Fruit fly (Drosophila melanogaster) whole organism, embryonic: ENCODE data around the gene Cp7Fa.

Source experiments
- Aef1 ChIP-seq: fragments of 200-800 bp; sonication (Bioruptor generic); IDR thresholded peaks from 3 replicates; pipeline ENCODE4 v1.3.6; 2022; ENCODE audit warnings: missing biosample characterization, missing genetic modification characterization
- CG10274 ChIP-seq: fragments of 200-800 bp; sonication (Bioruptor generic); optimal IDR thresholded peaks from 3 replicates; lab custom pipeline; 2017; ENCODE audit warnings: missing biosample characterization, mild to moderate bottlenecking, missing genetic modification characterization
- CG11398 ChIP-seq: fragments of 200-800 bp; sonication (Bioruptor generic); optimal IDR thresholded peaks from 2 replicates; lab custom pipeline; 2016; ENCODE audit warnings: missing biosample characterization, missing genetic modification characterization
- CG11456 ChIP-seq: fragments of 200-800 bp; sonication (Bioruptor generic); IDR thresholded peaks from 3 replicates; pipeline ENCODE4 v1.3.6; 2022; ENCODE audit warnings: missing biosample characterization, missing genetic modification characterization
- CG14050 ChIP-seq: fragments of 200-800 bp; sonication (Bioruptor generic); IDR thresholded peaks from 3 replicates; pipeline ENCODE4 v1.3.6; 2022; ENCODE audit warnings: missing biosample characterization, missing genetic modification characterization
- CG14710 ChIP-seq: fragments of 200-800 bp; sonication (Bioruptor generic); optimal IDR thresholded peaks from 3 replicates; lab custom pipeline; 2019; ENCODE audit warnings: missing biosample characterization, mild to moderate bottlenecking, missing genetic modification characterization, moderate library complexity
- CG17328 ChIP-seq: fragments of 200-800 bp; sonication (Bioruptor generic); IDR thresholded peaks from 2 replicates; pipeline ENCODE4 v1.3.6; 2022; ENCODE audit warnings: missing biosample characterization, missing genetic modification characterization
- CG1792 ChIP-seq: fragments of 200-800 bp; sonication (Bioruptor generic); optimal IDR thresholded peaks from 2 replicates; lab custom pipeline; 2016; ENCODE audit warnings: missing biosample characterization, missing genetic modification characterization
- CG18599 ChIP-seq: fragments of 200-800 bp; sonication (Bioruptor generic); optimal IDR thresholded peaks from 3 replicates; lab custom pipeline; 2017; ENCODE audit warnings: missing biosample characterization, missing genetic modification characterization, mild to moderate bottlenecking, moderate library complexity, missing genetic modification reagents
- CG2129 ChIP-seq: fragments of 200-800 bp; sonication (Bioruptor generic); IDR thresholded peaks from 2 replicates; pipeline ENCODE4 v1.3.6; 2022; ENCODE audit warnings: missing biosample characterization, missing genetic modification characterization; ENCODE audit not compliant: partially characterized antibody
- CG3838 ChIP-seq: fragments of 200-800 bp; sonication (Bioruptor generic); optimal IDR thresholded peaks from 3 replicates; lab custom pipeline; 2016; ENCODE audit warnings: missing biosample characterization, missing genetic modification characterization
- CG3995 ChIP-seq: fragments of 200-800 bp; sonication (Bioruptor generic); optimal IDR thresholded peaks from 3 replicates; lab custom pipeline; 2016; ENCODE audit warnings: missing biosample characterization, missing genetic modification characterization
- CG4424 ChIP-seq: fragments of 200-800 bp; sonication (Bioruptor generic); optimal IDR thresholded peaks from 3 replicates; lab custom pipeline; 2016; ENCODE audit warnings: missing biosample characterization, missing genetic modification characterization
- CG4854 ChIP-seq: fragments of 200-800 bp; sonication (Bioruptor generic); optimal IDR thresholded peaks from 2 replicates; lab custom pipeline; 2016; ENCODE audit warnings: missing biosample characterization, missing genetic modification characterization, inconsistent platforms
- CG5180 ChIP-seq: fragments of 200-800 bp; sonication (Bioruptor generic); optimal IDR thresholded peaks from 3 replicates; lab custom pipeline; 2017; ENCODE audit warnings: missing biosample characterization, missing genetic modification characterization, mild to moderate bottlenecking, moderate library complexity, missing genetic modification reagents
- CG9932 ChIP-seq: fragments of 200-800 bp; sonication (Bioruptor generic); IDR thresholded peaks from 2 replicates; pipeline ENCODE4 v1.3.6; 2022; ENCODE audit warnings: missing biosample characterization, missing genetic modification characterization
- Fer1 ChIP-seq: fragments of 200-800 bp; sonication (Bioruptor generic); optimal IDR thresholded peaks from 2 replicates; lab custom pipeline; 2017; ENCODE audit warnings: missing biosample characterization, mild to moderate bottlenecking, missing genetic modification characterization
- HHEX ChIP-seq: fragments of 200-800 bp; sonication (Bioruptor generic); optimal IDR thresholded peaks from 3 replicates; lab custom pipeline; 2017; ENCODE audit warnings: missing biosample characterization, mild to moderate bottlenecking, missing genetic modification characterization, missing genetic modification reagents
- HLH54F ChIP-seq: fragments of 200-800 bp; sonication (Bioruptor generic); optimal IDR thresholded peaks from 3 replicates; lab custom pipeline; 2016; ENCODE audit warnings: missing biosample characterization, missing genetic modification characterization
- HLHmδ ChIP-seq: fragments of 200-800 bp; sonication (Bioruptor generic); optimal IDR thresholded peaks from 2 replicates; lab custom pipeline; 2018; ENCODE audit warnings: missing biosample characterization, mild to moderate bottlenecking, missing genetic modification characterization, moderate library complexity
- MTF-1 ChIP-seq: fragments of 200-800 bp; sonication (Bioruptor generic); optimal IDR thresholded peaks from 2 replicates; lab custom pipeline; 2018; ENCODE audit warnings: missing biosample characterization, mild to moderate bottlenecking, missing genetic modification characterization, borderline replicate concordance
- Med ChIP-seq: fragments of 200-800 bp; sonication (Bioruptor generic); peaks from one replicate; lab custom pipeline; 2016; ENCODE audit warnings: missing biosample characterization, missing genetic modification characterization, mild to moderate bottlenecking, inconsistent platforms, moderate library complexity
- NfI ChIP-seq: fragments of 200-800 bp; sonication (Bioruptor generic); optimal IDR thresholded peaks from 3 replicates; lab custom pipeline; 2018; ENCODE audit warnings: missing biosample characterization, mild to moderate bottlenecking, missing genetic modification characterization, moderate library complexity
- Rfx ChIP-seq: fragments of 200-800 bp; sonication (Bioruptor generic); IDR thresholded peaks from 2 replicates; pipeline ENCODE4 v1.3.6; 2022; ENCODE audit warnings: missing biosample characterization, missing genetic modification characterization
- al ChIP-seq: fragments of 200-800 bp; sonication (Bioruptor generic); IDR thresholded peaks from 2 replicates; pipeline ENCODE4 v1.3.6; 2022; ENCODE audit warnings: missing biosample characterization, missing genetic modification characterization
- ase ChIP-seq: fragments of 200-800 bp; sonication (Bioruptor generic); IDR thresholded peaks from 3 replicates; pipeline ENCODE4 v1.3.6; 2022; ENCODE audit warnings: missing biosample characterization, missing genetic modification characterization
- cad ChIP-seq: fragments of >200 bp; optimal IDR thresholded peaks from 2 replicates; lab custom pipeline; 2017; ENCODE audit warnings: missing biosample characterization, missing genetic modification characterization
- cato ChIP-seq: fragments of 200-800 bp; sonication (Bioruptor generic); optimal IDR thresholded peaks from 2 replicates; lab custom pipeline; 2016; ENCODE audit warnings: missing biosample characterization, missing genetic modification characterization, borderline replicate concordance
- disco-r ChIP-seq: fragments of 200-800 bp; sonication (Bioruptor generic); optimal IDR thresholded peaks from 2 replicates; lab custom pipeline; 2016; ENCODE audit warnings: missing biosample characterization, missing genetic modification characterization
- dmrt11E ChIP-seq: fragments of 200-800 bp; sonication (Bioruptor generic); optimal IDR thresholded peaks from 3 replicates; lab custom pipeline; 2018; ENCODE audit warnings: missing biosample characterization, mild to moderate bottlenecking, missing genetic modification characterization, moderate library complexity
- en ChIP-seq: fragments of 200-800 bp; sonication (Bioruptor generic); optimal IDR thresholded peaks from 2 replicates; lab custom pipeline; 2016; ENCODE audit warnings: missing biosample characterization, missing genetic modification characterization
- gcm ChIP-seq: fragments of 200-800 bp; sonication (Bioruptor generic); optimal IDR thresholded peaks from 2 replicates; lab custom pipeline; 2019; ENCODE audit warnings: missing biosample characterization, mild to moderate bottlenecking, missing genetic modification characterization, moderate library complexity
- gem ChIP-seq: fragments of 200-800 bp; sonication (Bioruptor generic); optimal IDR thresholded peaks from 2 replicates; lab custom pipeline; 2019; ENCODE audit warnings: missing biosample characterization, mild to moderate bottlenecking, missing genetic modification characterization, moderate library complexity
- gro ChIP-seq: fragments of 200-800 bp; sonication (Bioruptor generic); optimal IDR thresholded peaks from 2 replicates; lab custom pipeline; 2016; ENCODE audit warnings: missing biosample characterization, missing genetic modification characterization
- klu ChIP-seq: fragments of 200-800 bp; sonication (Bioruptor generic); IDR thresholded peaks from 2 replicates; pipeline ENCODE4 v1.3.6; 2022; ENCODE audit warnings: missing biosample characterization, missing genetic modification characterization
- pb ChIP-seq: fragments of 200-800 bp; sonication (Bioruptor generic); optimal IDR thresholded peaks from 3 replicates; lab custom pipeline; 2016; ENCODE audit warnings: missing biosample characterization, missing genetic modification characterization
- ro ChIP-seq: fragments of 200-800 bp; sonication (Bioruptor generic); IDR thresholded peaks from 2 replicates; pipeline ENCODE4 v1.3.6; 2022; ENCODE audit warnings: missing biosample characterization, missing genetic modification characterization
- schlank ChIP-seq: fragments of 200-800 bp; sonication (Bioruptor generic); optimal IDR thresholded peaks from 2 replicates; lab custom pipeline; 2018; ENCODE audit warnings: missing biosample characterization, mild to moderate bottlenecking, missing genetic modification characterization
- sim ChIP-seq: fragments of 200-800 bp; sonication (Bioruptor generic); IDR thresholded peaks from 2 replicates; pipeline ENCODE4 v1.3.6; 2022; ENCODE audit warnings: missing biosample characterization, missing genetic modification characterization
- so ChIP-seq: fragments of 200-800 bp; sonication (Bioruptor generic); IDR thresholded peaks from 3 replicates; pipeline ENCODE4 v1.3.6; 2022; ENCODE audit warnings: missing biosample characterization, missing genetic modification characterization
- sob ChIP-seq: fragments of 200-800 bp; sonication (Bioruptor generic); IDR thresholded peaks from 2 replicates; pipeline ENCODE4 v1.3.6; 2022; ENCODE audit warnings: missing biosample characterization, missing genetic modification characterization
- sr ChIP-seq: fragments of 200-800 bp; sonication (Bioruptor generic); IDR thresholded peaks from 3 replicates; pipeline ENCODE4 v1.3.6; 2022; ENCODE audit warnings: missing biosample characterization, missing genetic modification characterization
- stwl ChIP-seq: fragments of 200-800 bp; sonication (Bioruptor generic); optimal IDR thresholded peaks from 3 replicates; lab custom pipeline; 2018; ENCODE audit warnings: missing biosample characterization, mild to moderate bottlenecking, missing genetic modification characterization, moderate library complexity
- sug ChIP-seq: fragments of 200-800 bp; optimal IDR thresholded peaks from 2 replicates; lab custom pipeline; 2019; ENCODE audit warnings: missing biosample characterization, mild to moderate bottlenecking, missing genetic modification characterization, moderate library complexity
- tio ChIP-seq: fragments of 200-800 bp; sonication (Bioruptor generic); optimal IDR thresholded peaks from 2 replicates; lab custom pipeline; 2017; ENCODE audit warnings: missing biosample characterization, missing genetic modification characterization, inconsistent platforms
- trem ChIP-seq: fragments of 200-800 bp; optimal IDR thresholded peaks from 3 replicates; lab custom pipeline; 2019; ENCODE audit warnings: missing biosample characterization, mild to moderate bottlenecking, missing genetic modification characterization, moderate library complexity
- ttk ChIP-seq: fragments of 200-800 bp; sonication (Bioruptor generic); IDR thresholded peaks from 2 replicates; pipeline ENCODE4 v2.1.2; 2022; ENCODE audit warnings: missing biosample characterization, missing genetic modification characterization
- tx ChIP-seq: fragments of 200-800 bp; sonication (Bioruptor generic); optimal IDR thresholded peaks from 2 replicates; lab custom pipeline; 2016; ENCODE audit warnings: missing biosample characterization, missing genetic modification characterization
- wek ChIP-seq: fragments of 200-800 bp; sonication (Bioruptor generic); optimal IDR thresholded peaks from 3 replicates; lab custom pipeline; 2018; ENCODE audit warnings: missing biosample characterization, mild to moderate bottlenecking, missing genetic modification characterization, moderate library complexity
- zen2 ChIP-seq: fragments of 200-800 bp; sonication (Bioruptor generic); IDR thresholded peaks from 3 replicates; pipeline ENCODE4 v1.3.6; 2022; ENCODE audit warnings: missing biosample characterization, missing genetic modification characterization; ENCODE audit not compliant: partially characterized antibody
- zf30C ChIP-seq: fragments of 200-800 bp; sonication (Bioruptor generic); optimal IDR thresholded peaks from 3 replicates; lab custom pipeline; 2018; ENCODE audit warnings: missing biosample characterization, mild to moderate bottlenecking, missing genetic modification characterization
- zfh2 ChIP-seq: fragments of 200-800 bp; sonication (Bioruptor generic); optimal IDR thresholded peaks from 2 replicates; lab custom pipeline; 2016; ENCODE audit warnings: missing biosample characterization, missing genetic modification characterization

Cp7Fa gene

DNA sequence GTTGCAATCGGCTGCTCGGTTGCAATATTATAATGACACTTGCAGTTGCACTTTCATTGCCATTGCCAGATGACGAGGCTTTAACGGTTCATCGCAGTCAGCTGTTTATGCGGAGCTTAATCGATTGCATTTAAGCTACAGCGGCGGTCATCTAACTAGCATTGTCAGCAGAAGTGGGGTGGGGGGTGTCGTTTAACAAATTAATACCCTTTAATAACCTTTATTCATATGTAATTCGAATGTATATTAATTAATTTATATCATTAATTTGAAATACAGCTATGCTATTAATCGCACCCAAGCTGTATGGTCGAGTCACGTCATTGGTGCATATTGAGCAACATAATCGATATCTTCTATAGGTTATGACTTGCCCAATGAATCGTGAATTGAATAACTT lies 22.2 kb downstream of the Cp7Fa start (continued):
- TF ChIP-seq NfI, result peak; percentile 77
- peak; percentile 78 for TF ChIP-seq Med (GFP tag; lab: Kevin White, UChicago)
- peak; percentile 78 for TF ChIP-seq sim
- TF ChIP-seq CG4424, result peak; percentile 77
- 0 out of 2 replicates have a peak, but pooled peaks have one; percentile 31 for TF ChIP-seq al (GFP tag; lab: Robert Waterston, UW)
- peak; percentile 89 for TF ChIP-seq ase
- TF ChIP-seq wek (GFP tag; lab: Kevin White, UChicago), result peak; percentile 66
- TF ChIP-seq gro (GFP tag; lab: Kevin White, UChicago), result no peak
- peak; percentile 25 for TF ChIP-seq CG4854 (GFP tag; lab: Kevin White, UChicago)
- no peak for TF ChIP-seq pb (GFP tag; lab: Kevin White, UChicago)
- TF ChIP-seq CG1792, result no peak
- no peak for TF ChIP-seq cad (GFP tag; lab: Kevin White, UChicago)
- TF ChIP-seq tio (GFP tag; lab: Kevin White, UChicago), result peak; percentile 53
- TF ChIP-seq CG11456 (GFP tag; lab: Robert Waterston, UW), result peak; percentile 79
- peak; percentile 54 for TF ChIP-seq CG18599 (GFP tag; lab: Kevin White, UChicago)
- TF ChIP-seq zen2 (GFP tag; lab: Robert Waterston, UW), result no peak
- no peak for TF ChIP-seq en (GFP tag; lab: Kevin White, UChicago)
- no peak for TF ChIP-seq CG3838
- TF ChIP-seq CG10274, result peak; percentile 3
- peak; percentile 83 for TF ChIP-seq Aef1 (GFP tag; lab: Robert Waterston, UW)
- TF ChIP-seq CG2129, result no peak
- no peak for TF ChIP-seq HLHmδ (GFP tag; lab: Kevin White, UChicago)
- no peak for TF ChIP-seq CG3995
- TF ChIP-seq gcm, result peak; percentile 62
- TF ChIP-seq CG14710 (tag; lab: Kevin White, UChicago), result peak; percentile 48
- TF ChIP-seq ro (GFP tag; lab: Robert Waterston, UW), result peak; percentile 56
- peak; percentile 54 for TF ChIP-seq trem

DNA sequence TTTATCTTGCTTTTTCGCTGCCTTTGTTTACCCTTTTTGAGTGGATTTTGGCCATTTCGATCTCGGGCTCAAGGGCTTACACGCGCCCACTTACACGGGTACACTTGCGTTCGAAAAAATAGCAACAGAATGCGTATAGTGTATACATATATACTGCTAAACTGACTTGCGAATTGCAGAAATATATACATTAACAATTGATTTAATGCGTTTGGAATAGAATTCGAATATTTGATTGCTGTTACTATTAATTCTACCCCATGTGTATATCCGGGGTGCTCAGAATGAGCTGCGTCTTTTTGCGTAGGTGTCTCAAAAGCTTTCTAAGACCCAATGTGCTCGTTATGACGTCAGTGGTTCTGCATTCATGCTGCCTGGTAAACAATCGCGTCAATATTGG lies 22.8 kb downstream of the Cp7Fa start:
- no peak for TF ChIP-seq zf30C (GFP tag; lab: Kevin White, UChicago)
- TF ChIP-seq schlank (tag; lab: Kevin White, UChicago), result peak; percentile 32
- TF ChIP-seq Fer1 (GFP tag; lab: Kevin White, UChicago), result peak; percentile 36
- TF ChIP-seq stwl (tag; lab: Kevin White, UChicago), result no peak
- TF ChIP-seq HHEX (GFP tag; lab: Kevin White, UChicago), result peak; percentile 20
- TF ChIP-seq zfh2 (GFP tag; lab: Kevin White, UChicago), result peak; percentile 32
- no peak for TF ChIP-seq CG11398 (GFP tag; lab: Kevin White, UChicago)
- TF ChIP-seq so (GFP tag; lab: Robert Waterston, UW), result peak; percentile 70
- TF ChIP-seq sr (GFP tag; lab: Robert Waterston, UW), result 0 out of 3 replicates have a peak, but pooled peaks have one; percentile 26
- peak; percentile 8 for TF ChIP-seq disco-r (GFP tag; lab: Kevin White, UChicago)
- TF ChIP-seq gem (tag; lab: Kevin White, UChicago), result peak; percentile 53
- TF ChIP-seq CG9932, result peak; percentile 65
- no peak for TF ChIP-seq tx (GFP tag; lab: Kevin White, UChicago)
- no peak for TF ChIP-seq pb (GFP tag; lab: Kevin White, UChicago)
- peak; percentile 43; the same call in 1 of the 2 replicates for TF ChIP-seq ttk (GFP tag; lab: Robert Waterston, UW)
- TF ChIP-seq CG17328 (GFP tag; lab: Robert Waterston, UW), result peak; percentile 29; the same call in 1 of the 2 replicates
- peak; percentile 16; the same call in 1 of the 3 replicates for TF ChIP-seq CG14050
- TF ChIP-seq HLH54F (GFP tag; lab: Kevin White, UChicago), result peak; percentile 58
- no peak for TF ChIP-seq klu
- no peak for TF ChIP-seq CG5180 (GFP tag; lab: Kevin White, UChicago)
- TF ChIP-seq Rfx (GFP tag; lab: Robert Waterston, UW), result peak; percentile 78
- peak; percentile 5 for TF ChIP-seq sug (tag; lab: Kevin White, UChicago)
- TF ChIP-seq sob, result peak; percentile 50; the same call in 1 of the 2 replicates
- TF ChIP-seq cato (GFP tag; lab: Kevin White, UChicago), result no peak
- TF ChIP-seq MTF-1 (GFP tag; lab: Kevin White, UChicago), result no peak
- TF ChIP-seq dmrt11E (tag; lab: Kevin White, UChicago), result no peak
